Fruit fly (Drosophila melanogaster) whole organism, embryonic: ENCODE measurements around the gene mof.

Source experiments
- Antp ChIP-seq: fragments of 200-800 bp; sonication (Bioruptor generic); optimal IDR thresholded peaks from 3 replicates; lab custom pipeline; 2016; ENCODE audit warnings: missing biosample characterization, missing genetic modification characterization
- CG11093 ChIP-seq: fragments of 200-800 bp; sonication (Bioruptor generic); IDR thresholded peaks from 3 replicates; pipeline ENCODE4 v1.3.6; 2022; ENCODE audit warnings: missing biosample characterization, missing genetic modification characterization
- CG11560 ChIP-seq: fragments of 200-800 bp; sonication (Bioruptor generic); IDR thresholded peaks from 3 replicates; pipeline ENCODE4 v1.3.6; 2022; ENCODE audit warnings: missing biosample characterization, missing genetic modification characterization
- CG11696 ChIP-seq: fragments of 200-800 bp; sonication (Bioruptor generic); IDR thresholded peaks from 2 replicates; pipeline ENCODE4 v1.3.6; 2022; ENCODE audit warnings: missing biosample characterization, missing genetic modification characterization
- CG11723 ChIP-seq: fragments of 200-800 bp; sonication (Bioruptor generic); optimal IDR thresholded peaks from 2 replicates; lab custom pipeline; 2017; ENCODE audit warnings: missing biosample characterization, mild to moderate bottlenecking, missing genetic modification characterization
- CG12942 ChIP-seq: fragments of 200-800 bp; sonication (Bioruptor generic); optimal IDR thresholded peaks from 3 replicates; lab custom pipeline; 2016; ENCODE audit warnings: missing biosample characterization, missing genetic modification characterization
- CG15073 ChIP-seq: fragments of 200-800 bp; sonication (Bioruptor generic); optimal IDR thresholded peaks from 2 replicates; lab custom pipeline; 2016; ENCODE audit warnings: missing biosample characterization, missing genetic modification characterization
- CG1647 ChIP-seq: fragments of 200-800 bp; sonication (Bioruptor generic); optimal IDR thresholded peaks from 3 replicates; lab custom pipeline; 2016; ENCODE audit warnings: missing biosample characterization, missing genetic modification characterization
- CG17328 ChIP-seq: fragments of 200-800 bp; sonication (Bioruptor generic); IDR thresholded peaks from 2 replicates; pipeline ENCODE4 v1.3.6; 2022; ENCODE audit warnings: missing biosample characterization, missing genetic modification characterization
- CG17361 ChIP-seq: fragments of 200-800 bp; sonication (Bioruptor generic); IDR thresholded peaks from 3 replicates; pipeline ENCODE4 v1.3.6; 2022; ENCODE audit warnings: missing biosample characterization, missing genetic modification characterization
- CG30403 ChIP-seq: fragments of 200-800 bp; sonication (Bioruptor generic); optimal IDR thresholded peaks from 3 replicates; lab custom pipeline; 2016; ENCODE audit warnings: missing biosample characterization, missing genetic modification characterization
- CG30431 ChIP-seq: fragments of 200-800 bp; sonication (Bioruptor generic); optimal IDR thresholded peaks from 2 replicates; lab custom pipeline; 2017; ENCODE audit warnings: missing biosample characterization, missing genetic modification characterization
- CG31365 ChIP-seq: fragments of 200-800 bp; sonication (Bioruptor generic); optimal IDR thresholded peaks from 2 replicates; lab custom pipeline; 2018; ENCODE audit warnings: missing biosample characterization, mild to moderate bottlenecking, missing genetic modification characterization
- CG3163 ChIP-seq: fragments of 200-800 bp; sonication (Bioruptor generic); optimal IDR thresholded peaks from 3 replicates; lab custom pipeline; 2016; ENCODE audit warnings: missing biosample characterization, missing genetic modification characterization
- CG32532 ChIP-seq: fragments of 200-800 bp; sonication (Bioruptor generic); IDR thresholded peaks from 2 replicates; pipeline ENCODE4 v1.3.6; 2022; ENCODE audit warnings: missing biosample characterization, missing genetic modification characterization
- CG32772 ChIP-seq: fragments of 200-800 bp; sonication (Bioruptor generic); IDR thresholded peaks from 2 replicates; pipeline ENCODE4 v1.3.6; 2022; ENCODE audit warnings: missing biosample characterization, missing genetic modification characterization
- CG5245 ChIP-seq: fragments of 200-800 bp; sonication (Bioruptor generic); optimal IDR thresholded peaks from 3 replicates; lab custom pipeline; 2016; ENCODE audit warnings: missing biosample characterization, missing genetic modification characterization
- CG8290 ChIP-seq, 3 experiments: fragments of 200-800 bp; sonication (Bioruptor generic); optimal IDR thresholded peaks; 2 replicates each; lab custom pipeline; 2016 to 2019; ENCODE audit warnings: missing biosample characterization in 3 of 3, missing genetic modification characterization in 3 of 3, mild to moderate bottlenecking in 2 of 3, moderate library complexity in 1 of 3
- CHES-1-like ChIP-seq: fragments of 200-800 bp; sonication (Bioruptor generic); optimal IDR thresholded peaks from 2 replicates; lab custom pipeline; 2016; ENCODE audit warnings: missing biosample characterization, missing genetic modification characterization
- Camta ChIP-seq: fragments of 200-800 bp; sonication (Bioruptor generic); optimal IDR thresholded peaks from 2 replicates; lab custom pipeline; 2016; ENCODE audit warnings: missing biosample characterization, missing genetic modification characterization
- CoRest ChIP-seq: fragments of 200-800 bp; sonication (Bioruptor generic); optimal IDR thresholded peaks from 3 replicates; lab custom pipeline; 2018; ENCODE audit warnings: missing biosample characterization, mild to moderate bottlenecking, missing genetic modification characterization, moderate library complexity
- CrebB ChIP-seq: fragments of 200-800 bp; sonication (Bioruptor generic); optimal IDR thresholded peaks from 3 replicates; lab custom pipeline; 2018; ENCODE audit warnings: missing biosample characterization, mild to moderate bottlenecking, missing genetic modification characterization
- Drgx ChIP-seq: fragments of 200-800 bp; sonication (Bioruptor generic); IDR thresholded peaks from 2 replicates; pipeline ENCODE4 v1.3.6; 2022; ENCODE audit warnings: missing biosample characterization, missing genetic modification characterization
- ERR ChIP-seq: fragments of 200-800 bp; sonication (Bioruptor generic); optimal IDR thresholded peaks from 2 replicates; lab custom pipeline; 2016; ENCODE audit warnings: missing biosample characterization, missing genetic modification characterization
- HLH4C ChIP-seq: fragments of 200-800 bp; sonication (Bioruptor generic); IDR thresholded peaks from 3 replicates; pipeline ENCODE4 v1.3.6; 2022; ENCODE audit warnings: missing biosample characterization, missing genetic modification characterization; ENCODE audit not compliant: partially characterized antibody
- Hmr ChIP-seq: fragments of 200-800 bp; sonication (Bioruptor generic); optimal IDR thresholded peaks from 3 replicates; lab custom pipeline; 2017; ENCODE audit warnings: mild to moderate bottlenecking, missing biosample characterization, missing genetic modification reagents, missing genetic modification characterization
- NC2β ChIP-seq: fragments of 200-800 bp; sonication (Bioruptor generic); optimal IDR thresholded peaks from 2 replicates; lab custom pipeline; 2016; ENCODE audit warnings: missing biosample characterization, missing genetic modification characterization
- Optix ChIP-seq: fragments of 200-800 bp; sonication (Bioruptor generic); IDR thresholded peaks from 3 replicates; pipeline ENCODE4 v1.3.6; 2022; ENCODE audit warnings: missing biosample characterization, missing genetic modification characterization
- Ravus ChIP-seq: fragments of 200-800 bp; sonication (Bioruptor generic); IDR thresholded peaks from 2 replicates; pipeline ENCODE4 v1.3.6; 2022; ENCODE audit warnings: missing biosample characterization, missing genetic modification characterization
- Six4 ChIP-seq: fragments of 200-800 bp; sonication (Bioruptor generic); optimal IDR thresholded peaks from 2 replicates; lab custom pipeline; 2016; ENCODE audit warnings: missing biosample characterization, missing genetic modification characterization
- Sox100B ChIP-seq: fragments of 200-800 bp; sonication (Bioruptor generic); optimal IDR thresholded peaks from 3 replicates; lab custom pipeline; 2018; ENCODE audit warnings: missing biosample characterization, mild to moderate bottlenecking, missing genetic modification characterization
- Sry-β ChIP-seq: fragments of 200-800 bp; sonication (Bioruptor generic); optimal IDR thresholded peaks from 2 replicates; lab custom pipeline; 2018; ENCODE audit warnings: missing biosample characterization, mild to moderate bottlenecking, missing genetic modification characterization, moderate library complexity
- Taf1 ChIP-seq: fragments of 200-800 bp; sonication (Bioruptor generic); IDR thresholded peaks from 2 replicates; pipeline ENCODE4 v1.3.6; 2022; ENCODE audit warnings: missing biosample characterization, missing genetic modification characterization
- Trl ChIP-seq, 3 experiments: fragments of >200 bp in 2 of 3; fragments of 200-800 bp in 1 of 3; sonication (Bioruptor generic) in 1 of 3; optimal IDR thresholded peaks; 2 replicates in 1 of 3; 3 replicates in 2 of 3; lab custom pipeline; 2016 to 2017; ENCODE audit warnings: missing biosample characterization in 1 of 3, missing genetic modification characterization in 1 of 3
- Usf ChIP-seq: fragments of 200-800 bp; sonication (Bioruptor generic); optimal IDR thresholded peaks from 2 replicates; lab custom pipeline; 2017; ENCODE audit warnings: missing genotype, missing biosample characterization, missing genetic modification characterization
- bsh ChIP-seq, 2 experiments: fragments of 200-800 bp; sonication (Bioruptor generic); optimal IDR thresholded peaks; 2 replicates each; lab custom pipeline; 2017 to 2018; ENCODE audit warnings: mild to moderate bottlenecking in 2 of 2, missing biosample characterization in 2 of 2, missing genetic modification characterization in 2 of 2, moderate library complexity in 1 of 2
- cas ChIP-seq: fragments of 200-800 bp; sonication (Bioruptor generic); IDR thresholded peaks from 2 replicates; pipeline ENCODE4 v1.3.6; 2022; ENCODE audit warnings: missing biosample characterization, missing genetic modification characterization
- chif ChIP-seq, 2 experiments: fragments of 200-800 bp; sonication (Bioruptor generic); optimal IDR thresholded peaks; 3 replicates each; lab custom pipeline; 2016; ENCODE audit warnings: missing biosample characterization in 2 of 2, missing genetic modification characterization in 2 of 2
- dpn ChIP-seq, 2 experiments: fragments of 200-800 bp; sonication (Bioruptor generic); optimal IDR thresholded peaks; 3 replicates each; lab custom pipeline; 2016; ENCODE audit warnings: missing biosample characterization in 2 of 2, missing genetic modification characterization in 2 of 2
- fu2 ChIP-seq: fragments of 200-800 bp; sonication (Bioruptor generic); optimal IDR thresholded peaks from 2 replicates; lab custom pipeline; 2016; ENCODE audit warnings: missing biosample characterization, missing genetic modification characterization
- kay ChIP-seq: fragments of 200-800 bp; sonication (Bioruptor generic); optimal IDR thresholded peaks from 2 replicates; lab custom pipeline; 2016; ENCODE audit warnings: missing biosample characterization, missing genetic modification characterization
- scrt ChIP-seq: fragments of 200-800 bp; sonication (Bioruptor generic); optimal IDR thresholded peaks from 2 replicates; lab custom pipeline; 2018; ENCODE audit warnings: missing biosample characterization, mild to moderate bottlenecking, missing genetic modification characterization, moderate library complexity
- sima ChIP-seq: fragments of 200-800 bp; sonication (Bioruptor generic); optimal IDR thresholded peaks from 2 replicates; lab custom pipeline; 2016; ENCODE audit warnings: missing biosample characterization, missing genetic modification characterization
- stwl ChIP-seq: fragments of 200-800 bp; sonication (Bioruptor generic); optimal IDR thresholded peaks from 3 replicates; lab custom pipeline; 2018; ENCODE audit warnings: missing biosample characterization, mild to moderate bottlenecking, missing genetic modification characterization, moderate library complexity
- tio ChIP-seq: fragments of 200-800 bp; sonication (Bioruptor generic); optimal IDR thresholded peaks from 2 replicates; lab custom pipeline; 2017; ENCODE audit warnings: missing biosample characterization, missing genetic modification characterization, inconsistent platforms
- tll ChIP-seq, 2 experiments: fragments of 200-800 bp in 1 of 2; fragments of >200 bp in 1 of 2; sonication (Bioruptor generic) in 1 of 2; optimal IDR thresholded peaks; 2 replicates each; lab custom pipeline; 2017 to 2019; ENCODE audit warnings: missing biosample characterization in 2 of 2, missing genetic modification characterization in 2 of 2, mild to moderate bottlenecking in 1 of 2, moderate library complexity in 1 of 2
- tup ChIP-seq: fragments of 200-800 bp; sonication (Bioruptor generic); optimal IDR thresholded peaks from 2 replicates; lab custom pipeline; 2016; ENCODE audit warnings: missing biosample characterization, mild to moderate bottlenecking, missing genetic modification characterization, moderate library complexity

The mof gene

dm6 chrX:5900146-5901093 lies 23.8 kb upstream of the mof start, which contains the start of gene Act5C (continued):
- peak; percentile 90 for TF ChIP-seq CG12942 (GFP tag; lab: Kevin White, UChicago)
- peak; percentile 92 for TF ChIP-seq scrt
- peak; percentile 93 for TF ChIP-seq NC2β (GFP tag; lab: Kevin White, UChicago)
- TF ChIP-seq CG30431: peak; percentile 93
- TF ChIP-seq CG3163: peak; percentile 82
- TF ChIP-seq CG11560: peak; percentile 80
- TF ChIP-seq CHES-1-like (GFP tag; lab: Kevin White, UChicago): peak; percentile 94
- peak; percentile 91 for TF ChIP-seq Six4 (GFP tag; lab: Kevin White, UChicago)
- TF ChIP-seq Sry-β: peak; percentile 52
- peak; percentile 92 for TF ChIP-seq Hmr (GFP tag; lab: Kevin White, UChicago)
- TF ChIP-seq CG17328: peak; percentile 94
- TF ChIP-seq CG32532 (GFP tag; lab: Robert Waterston, UW): peak; percentile 92
- TF ChIP-seq CoRest: peak; percentile 94
- peak; percentile 86 for TF ChIP-seq sima (GFP tag; lab: Kevin White, UChicago)
- peak; percentile 88 for TF ChIP-seq Sox100B (GFP tag; lab: Kevin White, UChicago)
- TF ChIP-seq stwl (tag; lab: Kevin White, UChicago): peak; percentile 66
- peak; percentile 85 for TF ChIP-seq CG11723 (GFP tag; lab: Kevin White, UChicago)
- TF ChIP-seq CG8290 (GFP tag; optimal IDR thresholded peaks at IDR 0.05; lab: Kevin White, UChicago): peak; percentile 90
- TF ChIP-seq CG8290 (tag; optimal IDR thresholded peaks at IDR 0.05; lab: Kevin White, UChicago): peak; percentile 11 to 99
- TF ChIP-seq tio: peak; percentile 89
- TF ChIP-seq CG30403 (GFP tag; lab: Kevin White, UChicago): peak; percentile 94
- TF ChIP-seq CG11696: peak; percentile 78
- TF ChIP-seq CG32772: peak; percentile 90
- TF ChIP-seq Taf1 (GFP tag; lab: Robert Waterston, UW): peak; percentile 72
- peak; percentile 92 to 97 for TF ChIP-seq dpn (GFP tag; optimal IDR thresholded peaks at IDR 0.05; lab: Kevin White, UChicago)
- TF ChIP-seq CG31365 (tag; lab: Kevin White, UChicago): peak; percentile 86
- peak; percentile 87 for TF ChIP-seq CG5245 (GFP tag; lab: Kevin White, UChicago)
- peak; percentile 97 for TF ChIP-seq CG17361 (GFP tag; lab: Robert Waterston, UW)
- peak; percentile 89; the same call in 2 of the 3 replicates for TF ChIP-seq CG11093 (GFP tag; lab: Robert Waterston, UW)
- TF ChIP-seq Optix: peak; percentile 92
- TF ChIP-seq CG15073 (GFP tag; lab: Kevin White, UChicago): peak; percentile 74
- peak; percentile 85 for TF ChIP-seq fu2 (GFP tag; lab: Kevin White, UChicago)
- TF ChIP-seq Camta: peak; percentile 94
- TF ChIP-seq HLH4C (GFP tag; lab: Robert Waterston, UW): no peak
- TF ChIP-seq CG1647 (GFP tag; lab: Kevin White, UChicago): peak; percentile 92
- peak; percentile 89 for TF ChIP-seq kay (GFP tag; lab: Kevin White, UChicago)
- TF ChIP-seq Antp (GFP tag; lab: Kevin White, UChicago): peak; percentile 96
- peak; percentile 74 for TF ChIP-seq Ravus (GFP tag; lab: Robert Waterston, UW)
- peak; percentile 92 for TF ChIP-seq ERR
- peak; percentile 90 to 97 for TF ChIP-seq bsh (GFP tag; optimal IDR thresholded peaks at IDR 0.05; lab: Kevin White, UChicago)
- TF ChIP-seq Trl (optimal IDR thresholded peaks at IDR 0.05; lab: Kevin White, UChicago): peak; percentile 52 to 68
- peak; percentile 96 for TF ChIP-seq Trl (GFP tag; optimal IDR thresholded peaks at IDR 0.05; lab: Kevin White, UChicago)
- peak in 1 of 2 experiments; percentile 53 for TF ChIP-seq tll (GFP tag; optimal IDR thresholded peaks at IDR 0.05; lab: Kevin White, UChicago)
- TF ChIP-seq tup (GFP tag; lab: Kevin White, UChicago): peak; percentile 83
- TF ChIP-seq CrebB: peak; percentile 91
- peak; percentile 96 for TF ChIP-seq Drgx
- peak; percentile 76 for TF ChIP-seq cas (GFP tag; lab: Robert Waterston, UW)
- peak; percentile 86 for TF ChIP-seq Usf (GFP tag; lab: Kevin White, UChicago)
- TF ChIP-seq chif (GFP tag; optimal IDR thresholded peaks at IDR 0.05; lab: Kevin White, UChicago): peak; percentile 89 to 96
